Worm (Caenorhabditis elegans): ENCODE data around the gene K08F11.1.

The K08F11.1 gene

ce11 chrIV:4742480-4742879 lies 17.8 kb downstream of the K08F11.1 start:
- TF ChIP-seq lin-39 (tag; optimal IDR thresholded peaks at IDR 0.05) (no peak), mdl-1 (tag; optimal IDR thresholded peaks at IDR 0.05) (no peak), unc-62 (GFP tag; optimal IDR thresholded peaks at IDR 0.05) (no peak), sma-9 (GFP tag; optimal IDR thresholded peaks at IDR 0.05) (no peak), sma-9 (tag; optimal IDR thresholded peaks at IDR 0.05) (no peak), fos-1 (tag; optimal IDR thresholded peaks at IDR 0.05) (no peak), alr-1 (tag; optimal IDR thresholded peaks at IDR 0.05) (no peak), Y55F3AM.14 (GFP tag; optimal IDR thresholded peaks at IDR 0.05) (no peak), lin-11 (tag; optimal IDR thresholded peaks at IDR 0.05) (no peak), mbf-1 (tag; optimal IDR thresholded peaks at IDR 0.05) (no peak), nhr-6 (tag; optimal IDR thresholded peaks at IDR 0.05) (no peak), nhr-23 (tag; optimal IDR thresholded peaks at IDR 0.05) (no peak), nhr-129 (tag; optimal IDR thresholded peaks at IDR 0.05) (no peak), aly-2 (tag; optimal IDR thresholded peaks at IDR 0.05) (no peak), C34F6.9 (tag; optimal IDR thresholded peaks at IDR 0.05) (no peak), ztf-4 (tag; optimal IDR thresholded peaks at IDR 0.05) (no peak)

- TF ChIP-seq peb-1 (tag; optimal IDR thresholded peaks at IDR 0.05) = no peak
- no peak for TF ChIP-seq F13H6.1 (tag; optimal IDR thresholded peaks at IDR 0.05)
- TF ChIP-seq mdl-1 (tag; optimal IDR thresholded peaks at IDR 0.05) = no peak
- TF ChIP-seq alr-1 (tag; optimal IDR thresholded peaks at IDR 0.05) = no peak
- TF ChIP-seq mab-5 (tag; optimal IDR thresholded peaks at IDR 0.05) = no peak
- no peak for TF ChIP-seq ama-1 (optimal IDR thresholded peaks at IDR 0.05)
- no peak for TF ChIP-seq elt-3 (tag; optimal IDR thresholded peaks at IDR 0.05)
- TF ChIP-seq dmd-4 (tag; optimal IDR thresholded peaks at IDR 0.05) = no peak
- no peak for TF ChIP-seq nhr-23 (tag; optimal IDR thresholded peaks at IDR 0.05)
- TF ChIP-seq sem-4 (tag; optimal IDR thresholded peaks at IDR 0.05) = no peak
- no peak for TF ChIP-seq unc-62 (GFP tag; optimal IDR thresholded peaks at IDR 0.05)
These were observed 19.5 kb downstream of the K08F11.1 start, which contains the start of gene hoe-1 for ce11 chrIV:4744167-4744566. Gene hoe-1, minus strand, starts transcription at chrIV:4744267.

ce11 chrIV:4745422-4745821 lies 20.8 kb downstream of the K08F11.1 start, which contains the start of gene timm-17B.1:
Gene timm-17B.1, minus strand, starts transcription at chrIV:4745492.
- no peak for TF ChIP-seq skn-1 (tag; optimal IDR thresholded peaks at IDR 0.05)
- peak; percentile 49 for TF ChIP-seq sma-3 (GFP tag; optimal IDR thresholded peaks at IDR 0.05)
- peak; percentile 69 for TF ChIP-seq nhr-129 (tag; optimal IDR thresholded peaks at IDR 0.05)
- TF ChIP-seq ama-1 (optimal IDR thresholded peaks at IDR 0.05) = peak; percentile 27
- TF ChIP-seq unc-55 (GFP tag; optimal IDR thresholded peaks at IDR 0.05) = peak; percentile 82
- no peak for TF ChIP-seq unc-62 (GFP tag; optimal IDR thresholded peaks at IDR 0.05)
- no peak for TF ChIP-seq elt-1 (tag; optimal IDR thresholded peaks at IDR 0.05)
- TF ChIP-seq mdl-1 (tag; optimal IDR thresholded peaks at IDR 0.05) = peak in 1 of 2 experiments; percentile 9
- peak; percentile 2 for TF ChIP-seq dmd-4 (tag; optimal IDR thresholded peaks at IDR 0.05)
- peak; percentile 43 for TF ChIP-seq nhr-21 (tag; optimal IDR thresholded peaks at IDR 0.05)
- no peak for TF ChIP-seq aly-2 (tag; optimal IDR thresholded peaks at IDR 0.05)
- TF ChIP-seq crh-2 (tag; optimal IDR thresholded peaks at IDR 0.05) = peak; percentile 74
- peak; percentile 93 for TF ChIP-seq C34F6.9 (tag; optimal IDR thresholded peaks at IDR 0.05)
- peak; percentile 36 for TF ChIP-seq ceh-16 (tag; optimal IDR thresholded peaks at IDR 0.05)
- peak; percentile 73 for TF ChIP-seq nhr-25 (tag; optimal IDR thresholded peaks at IDR 0.05)
- no peak for TF ChIP-seq blmp-1 (tag; optimal IDR thresholded peaks at IDR 0.05; ENCODE audit: insufficient read depth)
- peak; percentile 62 for TF ChIP-seq R02D3.7 (tag; optimal IDR thresholded peaks at IDR 0.05)
- peak; percentile 13 for TF ChIP-seq snpc-4 (tag; optimal IDR thresholded peaks at IDR 0.05)
- TF ChIP-seq gmeb-1 (tag; optimal IDR thresholded peaks at IDR 0.05) = peak; percentile 84
- no peak for TF ChIP-seq fos-1 (tag; optimal IDR thresholded peaks at IDR 0.05)
- peak; percentile 78 for TF ChIP-seq mab-5 (tag; optimal IDR thresholded peaks at IDR 0.05)
- TF ChIP-seq lsy-2 (tag; optimal IDR thresholded peaks at IDR 0.05) = peak; percentile 93 to 96
- TF ChIP-seq F13H6.1 (tag; optimal IDR thresholded peaks at IDR 0.05) = peak; percentile 35
- TF ChIP-seq alr-1 (tag; optimal IDR thresholded peaks at IDR 0.05) = no peak
- TF ChIP-seq ceh-82 (tag; optimal IDR thresholded peaks at IDR 0.05) = no peak
- no peak for TF ChIP-seq ztf-11 (tag; optimal IDR thresholded peaks at IDR 0.05)
- TF ChIP-seq ztf-1 (GFP tag; conservative IDR thresholded peaks at IDR 0.05) = no peak
- TF ChIP-seq unc-39 (tag; optimal IDR thresholded peaks at IDR 0.05) = no peak
- TF ChIP-seq lin-11 (tag; optimal IDR thresholded peaks at IDR 0.05) = no peak
- no peak for TF ChIP-seq nhr-10 (tag; optimal IDR thresholded peaks at IDR 0.05)
- no peak for TF ChIP-seq mbf-1 (tag; optimal IDR thresholded peaks at IDR 0.05)
- peak; percentile 37 for TF ChIP-seq nhr-6 (tag; optimal IDR thresholded peaks at IDR 0.05)
- TF ChIP-seq lin-13 (GFP tag; optimal IDR thresholded peaks at IDR 0.05) = peak; percentile 60
- no peak for TF ChIP-seq egl-27 (tag; optimal IDR thresholded peaks at IDR 0.05)
- TF ChIP-seq zag-1 (tag; optimal IDR thresholded peaks at IDR 0.05) = no peak
- peak; percentile 60 for TF ChIP-seq sma-9 (GFP tag; optimal IDR thresholded peaks at IDR 0.05)
- TF ChIP-seq sma-9 (tag; optimal IDR thresholded peaks at IDR 0.05) = no peak
- TF ChIP-seq lin-39 (tag; optimal IDR thresholded peaks at IDR 0.05) = no peak
